Worm (Caenorhabditis elegans) whole organism, L2 larva: ENCODE measurements around the gene clc-18.

Experiments used
- F13H6.1 ChIP-seq: sonication (generic microtip); optimal IDR thresholded peaks from 2 replicates; lab custom pipeline; 2016; ENCODE audit warnings: missing genetic modification characterization, missing compliant biosample characterization
- R02D3.7 ChIP-seq: fragments of 150-350 bp; optimal IDR thresholded peaks from 2 replicates; lab custom pipeline; 2014; ENCODE audit warnings: missing biosample characterization, missing genetic modification characterization
- Y55F3AM.14 ChIP-seq: fragments of 200-800 bp; sonication (Bioruptor generic); optimal IDR thresholded peaks from 2 replicates; lab custom pipeline; 2018; ENCODE audit warnings: mild to moderate bottlenecking, missing genetic modification characterization, missing compliant biosample characterization
- ZK546.5 ChIP-seq: sonication (generic microtip); optimal IDR thresholded peaks from 2 replicates; lab custom pipeline; 2017; ENCODE audit warnings: missing biosample characterization, missing genetic modification characterization
- alr-1 ChIP-seq: fragments of 150-350 bp; optimal IDR thresholded peaks from 2 replicates; lab custom pipeline; 2014; ENCODE audit warnings: missing biosample characterization, missing genetic modification characterization
- aly-2 ChIP-seq: fragments of 150-350 bp; optimal IDR thresholded peaks from 2 replicates; lab custom pipeline; 2014; ENCODE audit warnings: missing biosample characterization, missing genetic modification characterization
- ama-1 ChIP-seq: fragments of 150-350 bp; optimal IDR thresholded peaks from 2 replicates; lab custom pipeline; 2018; ENCODE audit warnings: inconsistent platforms
- blmp-1 ChIP-seq: sonication (generic microtip); optimal IDR thresholded peaks from 2 replicates; lab custom pipeline; 2017; ENCODE audit warnings: missing genetic modification characterization, mild to moderate bottlenecking, missing compliant biosample characterization, antibody characterized with exemption, moderate library complexity; ENCODE audit not compliant: insufficient read depth
- ceh-16 ChIP-seq: fragments of 150-350 bp; optimal IDR thresholded peaks from 2 replicates; lab custom pipeline; 2014; ENCODE audit warnings: missing biosample characterization, missing genetic modification characterization
- ceh-82 ChIP-seq: fragments of 150-350 bp; optimal IDR thresholded peaks from 2 replicates; lab custom pipeline; 2014; ENCODE audit warnings: missing biosample characterization, missing genetic modification characterization
- crh-2 ChIP-seq: sonication (generic microtip); optimal IDR thresholded peaks from 2 replicates; lab custom pipeline; 2017; ENCODE audit warnings: missing biosample characterization, missing genetic modification characterization
- dmd-4 ChIP-seq: sonication (generic microtip); optimal IDR thresholded peaks from 2 replicates; lab custom pipeline; 2017; ENCODE audit warnings: missing biosample characterization, missing genetic modification characterization
- egl-27 ChIP-seq: sonication (generic microtip); optimal IDR thresholded peaks from 3 replicates; lab custom pipeline; 2017; ENCODE audit warnings: missing biosample characterization, missing genetic modification reagents, missing genetic modification characterization
- elt-1 ChIP-seq: fragments of 150-350 bp; optimal IDR thresholded peaks from 2 replicates; lab custom pipeline; 2014; ENCODE audit warnings: missing biosample characterization, missing genetic modification characterization
- elt-3 ChIP-seq: sonication (generic microtip); optimal IDR thresholded peaks from 2 replicates; lab custom pipeline; 2017; ENCODE audit warnings: missing biosample characterization, missing genetic modification characterization
- fos-1 ChIP-seq: fragments of 150-350 bp; optimal IDR thresholded peaks from 2 replicates; lab custom pipeline; 2014; ENCODE audit warnings: missing biosample characterization, missing genetic modification characterization
- gmeb-1 ChIP-seq: fragments of 150-350 bp; optimal IDR thresholded peaks from 2 replicates; lab custom pipeline; 2014; ENCODE audit warnings: missing biosample characterization, missing genetic modification characterization
- lin-13 ChIP-seq: fragments of 150-350 bp; optimal IDR thresholded peaks from 2 replicates; lab custom pipeline; 2014; ENCODE audit warnings: missing biosample characterization, missing genetic modification reagents, missing genetic modification characterization
- lin-39 ChIP-seq: fragments of 150-350 bp; optimal IDR thresholded peaks from 2 replicates; lab custom pipeline; 2014; ENCODE audit warnings: missing biosample characterization, missing genetic modification reagents, missing genetic modification characterization
- lsy-2 ChIP-seq, 2 experiments: fragments of 150-350 bp in 1 of 2; sonication (generic microtip) in 1 of 2; optimal IDR thresholded peaks; 2 replicates each; lab custom pipeline; 2014 to 2017; ENCODE audit warnings: missing biosample characterization in 2 of 2, missing genetic modification characterization in 2 of 2
- mab-5 ChIP-seq: fragments of 150-350 bp; optimal IDR thresholded peaks from 2 replicates; lab custom pipeline; 2014; ENCODE audit warnings: missing biosample characterization, missing genetic modification characterization
- mdl-1 ChIP-seq, 2 experiments: fragments of 150-350 bp in 1 of 2; sonication (generic microtip) in 1 of 2; optimal IDR thresholded peaks; 2 replicates each; lab custom pipeline; 2017; ENCODE audit warnings: missing biosample characterization in 2 of 2, missing genetic modification characterization in 2 of 2
- nhr-10 ChIP-seq: sonication (generic microtip); optimal IDR thresholded peaks from 2 replicates; lab custom pipeline; 2017; ENCODE audit warnings: missing biosample characterization, missing genetic modification characterization
- nhr-11 ChIP-seq: fragments of 150-350 bp; optimal IDR thresholded peaks from 2 replicates; lab custom pipeline; 2014; ENCODE audit warnings: missing biosample characterization, missing genetic modification characterization
- nhr-12 ChIP-seq: fragments of 150-350 bp; optimal IDR thresholded peaks from 2 replicates; lab custom pipeline; 2014; ENCODE audit warnings: missing biosample characterization, missing genetic modification characterization
- nhr-129 ChIP-seq: fragments of 150-350 bp; optimal IDR thresholded peaks from 2 replicates; lab custom pipeline; 2014; ENCODE audit warnings: missing biosample characterization, missing genetic modification characterization
- nhr-21 ChIP-seq: fragments of 150-350 bp; optimal IDR thresholded peaks from 2 replicates; lab custom pipeline; 2014; ENCODE audit warnings: missing biosample characterization, missing genetic modification characterization
- nhr-23 ChIP-seq: fragments of 150-350 bp; optimal IDR thresholded peaks from 2 replicates; lab custom pipeline; 2014; ENCODE audit warnings: missing biosample characterization, missing genetic modification reagents, missing genetic modification characterization
- nhr-237 ChIP-seq: fragments of 150-350 bp; optimal IDR thresholded peaks from 2 replicates; lab custom pipeline; 2014; ENCODE audit warnings: missing biosample characterization, missing genetic modification characterization
- nhr-6 ChIP-seq: fragments of 150-350 bp; optimal IDR thresholded peaks from 2 replicates; lab custom pipeline; 2014; ENCODE audit warnings: missing biosample characterization, missing genetic modification characterization
- nhr-77 ChIP-seq: fragments of 150-350 bp; optimal IDR thresholded peaks from 2 replicates; lab custom pipeline; 2014; ENCODE audit warnings: missing biosample characterization, missing genetic modification characterization
- peb-1 ChIP-seq: fragments of 150-350 bp; optimal IDR thresholded peaks from 2 replicates; lab custom pipeline; 2014; ENCODE audit warnings: missing biosample characterization, missing genetic modification characterization
- sem-4 ChIP-seq: fragments of 150-350 bp; optimal IDR thresholded peaks from 2 replicates; lab custom pipeline; 2014; ENCODE audit warnings: missing biosample characterization, missing genetic modification reagents, missing genetic modification characterization
- skn-1 ChIP-seq: sonication (generic microtip); optimal IDR thresholded peaks from 2 replicates; lab custom pipeline; 2017; ENCODE audit warnings: missing biosample characterization, missing genetic modification characterization
- sma-9 ChIP-seq, 2 experiments: fragments of 150-350 bp in 1 of 2; sonication (generic microtip) in 1 of 2; optimal IDR thresholded peaks; 2 replicates each; lab custom pipeline; 2014 to 2016; ENCODE audit warnings: missing genetic modification characterization in 2 of 2, mild to moderate bottlenecking in 1 of 2, missing biosample characterization in 1 of 2, missing compliant biosample characterization in 1 of 2, missing genetic modification reagents in 1 of 2, moderate library complexity in 1 of 2
- snpc-4 ChIP-seq: fragments of 150-350 bp; optimal IDR thresholded peaks from 2 replicates; lab custom pipeline; 2014; ENCODE audit warnings: missing biosample characterization, missing genetic modification characterization
- unc-39 ChIP-seq: fragments of 150-350 bp; optimal IDR thresholded peaks from 2 replicates; lab custom pipeline; 2014; ENCODE audit warnings: missing biosample characterization, missing genetic modification characterization
- unc-55 ChIP-seq: fragments of 150-350 bp; sonication (generic microtip); optimal IDR thresholded peaks from 3 replicates; lab custom pipeline; 2014; ENCODE audit warnings: missing biosample characterization, missing genetic modification reagents, missing genetic modification characterization
- unc-62 ChIP-seq: fragments of 150-350 bp; optimal IDR thresholded peaks from 2 replicates; lab custom pipeline; 2014; ENCODE audit warnings: missing biosample characterization, missing genetic modification reagents, missing genetic modification characterization
- ztf-1 ChIP-seq: fragments of 200-800 bp; sonication (Bioruptor generic); conservative IDR thresholded peaks from 2 replicates; pipeline ENCODE4 v1.3.6; 2022; ENCODE audit warnings: missing genetic modification characterization, missing compliant biosample characterization
- ztf-4 ChIP-seq: fragments of 150-350 bp; optimal IDR thresholded peaks from 2 replicates; lab custom pipeline; 2014; ENCODE audit warnings: missing biosample characterization, missing genetic modification characterization

Gene clc-18

DNA sequence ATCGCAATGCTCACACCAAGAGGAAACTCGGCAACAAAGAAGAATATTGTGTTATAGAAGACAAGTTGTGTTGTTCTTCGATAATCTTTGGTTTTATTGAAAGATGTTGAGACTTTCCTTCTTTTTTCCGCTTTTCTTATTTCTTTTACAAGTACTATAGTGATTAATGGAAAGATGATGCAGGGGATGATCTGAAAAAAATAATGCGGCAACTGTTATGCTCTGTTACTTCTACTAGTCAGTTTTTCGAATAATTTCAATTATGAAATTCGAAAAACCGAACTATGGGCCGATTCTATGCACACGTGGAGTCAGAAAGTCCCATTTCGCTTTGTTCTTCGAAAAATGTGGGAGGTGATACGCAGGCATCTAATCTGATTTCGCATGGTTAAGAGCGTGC is 3.1 kb downstream of the clc-18 start:
- no peak for TF ChIP-seq ceh-16 (tag; lab: Kevin White, UChicago)
- no peak for TF ChIP-seq alr-1 (tag; lab: Kevin White, UChicago)
- no peak for TF ChIP-seq elt-3
- TF ChIP-seq nhr-12 (tag; lab: Kevin White, UChicago), result no peak
- no peak for TF ChIP-seq Y55F3AM.14 (GFP tag; lab: Kevin White, UChicago)
- TF ChIP-seq lsy-2 (tag; optimal IDR thresholded peaks at IDR 0.05; lab: Kevin White, UChicago), result no peak
- TF ChIP-seq snpc-4, result no peak
- no peak for TF ChIP-seq ama-1 (lab: Kevin White, UChicago)
- no peak for TF ChIP-seq sma-9 (GFP tag; optimal IDR thresholded peaks at IDR 0.05; lab: Kevin White, UChicago)
- no peak for TF ChIP-seq sma-9 (tag; optimal IDR thresholded peaks at IDR 0.05; lab: Kevin White, UChicago)
- no peak for TF ChIP-seq lin-39 (tag; lab: Kevin White, UChicago)
- TF ChIP-seq R02D3.7, result no peak
- no peak for TF ChIP-seq aly-2
- no peak for TF ChIP-seq egl-27 (tag; lab: Kevin White, UChicago)
- no peak for TF ChIP-seq ceh-82 (tag; lab: Kevin White, UChicago)
- no peak for TF ChIP-seq unc-55 (GFP tag; lab: Kevin White, UChicago)
- TF ChIP-seq ztf-1 (GFP tag; lab: Robert Waterston, UW), result no peak
- no peak for TF ChIP-seq peb-1 (tag; lab: Kevin White, UChicago)
- TF ChIP-seq nhr-237 (tag; lab: Kevin White, UChicago), result no peak

DNA sequence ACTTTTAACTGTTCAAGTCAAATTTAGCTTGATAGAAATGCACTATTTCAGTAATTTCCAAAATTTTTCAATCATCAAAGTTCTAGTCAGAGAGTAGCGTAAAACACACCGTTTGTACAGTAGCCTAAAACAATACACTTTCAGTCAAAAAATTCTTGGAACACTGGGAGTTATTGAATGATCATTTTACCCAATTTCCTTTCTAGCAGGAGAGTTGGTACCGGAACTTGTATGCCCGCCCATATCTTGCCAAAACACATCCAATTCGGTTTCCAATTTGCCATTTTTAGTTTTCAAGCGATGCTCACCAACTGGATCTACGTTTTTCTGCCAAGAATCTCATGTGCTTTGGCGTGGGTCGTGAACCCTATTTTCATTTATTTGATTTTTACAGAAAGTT is 5.5 kb downstream of the clc-18 start, which contains the start of gene srj-39:
srj-39 (plus strand) TSS at position 301 of the 400 bp plus-strand sequence.
- TF ChIP-seq nhr-129 (tag; lab: Kevin White, UChicago) (no peak), crh-2 (tag; lab: Kevin White, UChicago) (no peak), aly-2 (no peak), sem-4 (tag; lab: Kevin White, UChicago) (no peak), F13H6.1 (tag; lab: Kevin White, UChicago) (no peak), R02D3.7 (no peak), nhr-12 (tag; lab: Kevin White, UChicago) (no peak), ZK546.5 (tag; lab: Kevin White, UChicago) (no peak), dmd-4 (tag; lab: Kevin White, UChicago) (no peak), fos-1 (no peak), nhr-11 (tag; lab: Kevin White, UChicago) (no peak), egl-27 (tag; lab: Kevin White, UChicago) (no peak), lin-13 (no peak), gmeb-1 (tag; lab: Kevin White, UChicago) (no peak), nhr-237 (tag; lab: Kevin White, UChicago) (no peak)

ce11 chrV:4101567-4101966 is 8.2 kb downstream of the clc-18 start, which contains the start of gene srj-40:
TSS of gene srj-40 (plus strand) at chrV:4101867.
- no peak for TF ChIP-seq ztf-1 (GFP tag; lab: Robert Waterston, UW)
- no peak for TF ChIP-seq unc-39 (tag; lab: Kevin White, UChicago)
- TF ChIP-seq elt-1, result no peak
- no peak for TF ChIP-seq nhr-129 (tag; lab: Kevin White, UChicago)
- no peak for TF ChIP-seq nhr-21
- no peak for TF ChIP-seq peb-1 (tag; lab: Kevin White, UChicago)
- TF ChIP-seq nhr-23, result no peak
- no peak for TF ChIP-seq lsy-2 (tag; optimal IDR thresholded peaks at IDR 0.05; lab: Kevin White, UChicago)
- TF ChIP-seq alr-1 (tag; lab: Kevin White, UChicago), result no peak
- TF ChIP-seq nhr-6 (tag; lab: Kevin White, UChicago), result no peak
- no peak for TF ChIP-seq aly-2
- no peak for TF ChIP-seq elt-3
- TF ChIP-seq sma-9 (GFP tag; optimal IDR thresholded peaks at IDR 0.05; lab: Kevin White, UChicago), result no peak
- no peak for TF ChIP-seq sma-9 (tag; optimal IDR thresholded peaks at IDR 0.05; lab: Kevin White, UChicago)
- no peak for TF ChIP-seq blmp-1 (tag; lab: Kevin White, UChicago)
- TF ChIP-seq, all 48 proteins: peak for 0

ce11 chrV:4094740-4095139 is 15.0 kb downstream of the clc-18 start, which contains the start of gene nhr-181:
TSS of gene nhr-181 (plus strand) at chrV:4095040.
- TF ChIP-seq ZK546.5 (tag; lab: Kevin White, UChicago) (no peak), ama-1 (lab: Kevin White, UChicago) (no peak), elt-1 (no peak), Y55F3AM.14 (GFP tag; lab: Kevin White, UChicago) (no peak), nhr-23 (no peak), unc-62 (GFP tag; lab: Kevin White, UChicago) (no peak), skn-1 (tag; lab: Kevin White, UChicago) (no peak), mdl-1 (tag; optimal IDR thresholded peaks at IDR 0.05; lab: Kevin White, UChicago) (no peak), nhr-21 (no peak), elt-3 (no peak), lsy-2 (tag; optimal IDR thresholded peaks at IDR 0.05; lab: Kevin White, UChicago) (no peak), lin-13 (no peak), F13H6.1 (tag; lab: Kevin White, UChicago) (no peak), mab-5 (tag; lab: Kevin White, UChicago) (no peak), nhr-10 (tag; lab: Kevin White, UChicago) (no peak), unc-55 (GFP tag; lab: Kevin White, UChicago) (no peak), nhr-77 (tag; lab: Kevin White, UChicago) (no peak), snpc-4 (no peak), unc-39 (tag; lab: Kevin White, UChicago) (no peak), ztf-4 (tag; lab: Kevin White, UChicago) (no peak)
